Worm (Caenorhabditis elegans): ENCODE measurements around the gene H37A05.2.

- TF ChIP-seq nhr-77 (tag; optimal IDR thresholded peaks at IDR 0.05), result no peak
- TF ChIP-seq snpc-4 (tag; optimal IDR thresholded peaks at IDR 0.05), result no peak
- TF ChIP-seq lin-13 (GFP tag; optimal IDR thresholded peaks at IDR 0.05), result no peak
- TF ChIP-seq ztf-4 (tag; optimal IDR thresholded peaks at IDR 0.05), result no peak
These were observed 8.4 kb downstream of the H37A05.2 start, which contains the start of the genes nduv-2 and F53F4.12 for ce11 chrV:13625517-13626097.
